Fruit fly (Drosophila melanogaster) whole organism, wandering third instar larva: ENCODE results near the gene CG10512.

ENCODE experiments used
- Abd-B ChIP-seq: fragments of >200 bp; optimal IDR thresholded peaks from 2 replicates; lab custom pipeline; 2017; ENCODE audit warnings: missing biosample characterization, missing genetic modification characterization
- CG32264 ChIP-seq: fragments of 200-800 bp; sonication (Bioruptor generic); optimal IDR thresholded peaks from 2 replicates; lab custom pipeline; 2016; ENCODE audit warnings: missing biosample characterization, missing genetic modification characterization
- CG9705 ChIP-seq: fragments of 200-800 bp; sonication (Bioruptor generic); optimal IDR thresholded peaks from 2 replicates; lab custom pipeline; 2018; ENCODE audit warnings: missing biosample characterization, mild to moderate bottlenecking, missing genetic modification characterization
- CrebA ChIP-seq: fragments of 200-800 bp; sonication (Bioruptor generic); optimal IDR thresholded peaks from 2 replicates; lab custom pipeline; 2016; ENCODE audit warnings: missing biosample characterization, mild to moderate bottlenecking, missing genetic modification characterization, borderline replicate concordance
- Dfd ChIP-seq: fragments of >200 bp; optimal IDR thresholded peaks from 2 replicates; lab custom pipeline; 2017; ENCODE audit warnings: missing biosample characterization, missing genetic modification characterization
- Dif ChIP-seq: fragments of 200-275, 200-300 bp; sonication (Bioruptor generic); optimal IDR thresholded peaks from 2 replicates; lab custom pipeline; 2018; ENCODE audit warnings: missing biosample characterization, missing genetic modification characterization; ENCODE audit not compliant: partially characterized antibody
- GATAd ChIP-seq: sonication (Bioruptor generic); optimal IDR thresholded peaks from 2 replicates; lab custom pipeline; 2016; ENCODE audit warnings: missing biosample characterization, missing genetic modification characterization
- HLH106 ChIP-seq: fragments of 200-800 bp; optimal IDR thresholded peaks from 3 replicates; lab custom pipeline; 2019; ENCODE audit warnings: missing biosample characterization, mild to moderate bottlenecking, missing genetic modification characterization, moderate library complexity
- Hnf4 ChIP-seq: fragments of 200-800 bp; sonication (Bioruptor generic); optimal IDR thresholded peaks from 2 replicates; lab custom pipeline; 2016; ENCODE audit warnings: missing biosample characterization, mild to moderate bottlenecking, missing genetic modification characterization
- Hr78 ChIP-seq: fragments of >200 bp; optimal IDR thresholded peaks from 2 replicates; lab custom pipeline; 2017; ENCODE audit warnings: missing biosample characterization, missing genetic modification characterization
- Hr83 ChIP-seq: fragments of 200-300 bp; sonication (Bioruptor generic); optimal IDR thresholded peaks from 2 replicates; lab custom pipeline; 2016; ENCODE audit warnings: missing biosample characterization, mild to moderate bottlenecking, missing genetic modification characterization, moderate library complexity; ENCODE audit not compliant: poor library complexity, severe bottlenecking
- Jra ChIP-seq: sonication (Bioruptor generic); optimal IDR thresholded peaks from 2 replicates; lab custom pipeline; 2016; ENCODE audit warnings: missing biosample characterization, missing genetic modification characterization
- Mio ChIP-seq: sonication (Bioruptor generic); optimal IDR thresholded peaks from 2 replicates; lab custom pipeline; 2016; ENCODE audit warnings: missing biosample characterization, missing genetic modification characterization
- Myc ChIP-seq: fragments of >200 bp; optimal IDR thresholded peaks from 2 replicates; lab custom pipeline; 2017
- N ChIP-seq: fragments of >200 bp; optimal IDR thresholded peaks from 2 replicates; lab custom pipeline; 2018; ENCODE audit warnings: missing biosample characterization, missing external identifiers, missing genetic modification characterization
- OdsH ChIP-seq: fragments of 200-800 bp; sonication (Bioruptor generic); optimal IDR thresholded peaks from 2 replicates; lab custom pipeline; 2016; ENCODE audit warnings: missing biosample characterization, mild to moderate bottlenecking, missing genetic modification characterization
- Rel ChIP-seq, 2 experiments: fragments of 200-800 bp; sonication (Bioruptor generic) in 1 of 2; optimal IDR thresholded peaks; 2 replicates in 1 of 2; 3 replicates in 1 of 2; lab custom pipeline; 2016 to 2019; ENCODE audit warnings: mild to moderate bottlenecking in 2 of 2, missing biosample characterization in 2 of 2, missing genetic modification characterization in 2 of 2, moderate library complexity in 1 of 2
- Sp1 ChIP-seq: fragments of 200-800 bp; sonication (Bioruptor generic); optimal IDR thresholded peaks from 3 replicates; lab custom pipeline; 2019; ENCODE audit warnings: missing biosample characterization, mild to moderate bottlenecking, missing genetic modification characterization, moderate library complexity
- Vsx2 ChIP-seq: fragments of 200-300, 225-300 bp; sonication (Bioruptor generic); optimal IDR thresholded peaks from 2 replicates; lab custom pipeline; 2018; ENCODE audit warnings: missing biosample characterization, missing genetic modification characterization; ENCODE audit not compliant: partially characterized antibody
- br ChIP-seq: fragments of 200-800 bp; sonication (Bioruptor generic); optimal IDR thresholded peaks from 2 replicates; lab custom pipeline; 2016; ENCODE audit warnings: missing biosample characterization, missing genetic modification characterization
- brk ChIP-seq: fragments of 200-800 bp; sonication (Bioruptor generic); optimal IDR thresholded peaks from 2 replicates; lab custom pipeline; 2016; ENCODE audit warnings: missing biosample characterization, mild to moderate bottlenecking, missing genetic modification characterization
- dl ChIP-seq, 2 experiments: fragments of 175-275, 200-275 bp in 1 of 2; fragments of 200-275 bp in 1 of 2; sonication (Bioruptor generic); optimal IDR thresholded peaks; lab custom pipeline; 2018; ENCODE audit warnings: mild to moderate bottlenecking in 2 of 2, missing biosample characterization in 2 of 2, missing genetic modification characterization in 2 of 2, moderate library complexity in 2 of 2; ENCODE audit not compliant: partially characterized antibody in 2 of 2, insufficient read depth in 1 of 2
- dmrt93B ChIP-seq: fragments of 200-800 bp; sonication (Bioruptor generic); optimal IDR thresholded peaks from 2 replicates; lab custom pipeline; 2018; ENCODE audit warnings: missing biosample characterization, mild to moderate bottlenecking, missing genetic modification characterization
- dsf ChIP-seq: sonication (Bioruptor generic); optimal IDR thresholded peaks from 2 replicates; lab custom pipeline; 2016; ENCODE audit warnings: missing biosample characterization, missing genetic modification characterization, borderline replicate concordance
- ey ChIP-seq: fragments of 200-800 bp; sonication (Bioruptor generic); optimal IDR thresholded peaks from 2 replicates; lab custom pipeline; 2016; ENCODE audit warnings: missing biosample characterization, missing genetic modification characterization
- foxo ChIP-seq, 2 experiments: fragments of 200-800 bp; sonication (Bioruptor generic); optimal IDR thresholded peaks; 2 replicates in 1 of 2; 3 replicates in 1 of 2; lab custom pipeline; 2016 to 2017; ENCODE audit warnings: missing biosample characterization in 2 of 2, missing genetic modification characterization in 2 of 2
- fru ChIP-seq: fragments of 200-800 bp; sonication (Bioruptor generic); optimal IDR thresholded peaks from 3 replicates; lab custom pipeline; 2016; ENCODE audit warnings: missing biosample characterization, mild to moderate bottlenecking, missing genetic modification characterization
- h ChIP-seq: fragments of 200-800 bp; sonication (Bioruptor generic); optimal IDR thresholded peaks from 3 replicates; lab custom pipeline; 2016; ENCODE audit warnings: missing biosample characterization, mild to moderate bottlenecking, missing genetic modification characterization
- jim ChIP-seq: fragments of 175-275, 200-325 bp; sonication (Bioruptor generic); optimal IDR thresholded peaks from 2 replicates; lab custom pipeline; 2016; ENCODE audit warnings: missing biosample characterization, mild to moderate bottlenecking, missing genetic modification characterization
- lola ChIP-seq: fragments of >200 bp; optimal IDR thresholded peaks from 2 replicates; lab custom pipeline; 2017; ENCODE audit warnings: missing biosample characterization, missing genetic modification characterization
- pan ChIP-seq: fragments of >200 bp; optimal IDR thresholded peaks from 2 replicates; lab custom pipeline; 2017
- psq ChIP-seq: fragments of 200-800 bp; sonication (Bioruptor generic); optimal IDR thresholded peaks from 3 replicates; lab custom pipeline; 2017; ENCODE audit warnings: missing biosample characterization, mild to moderate bottlenecking, missing genetic modification characterization, moderate library complexity
- rgr ChIP-seq: fragments of 200-800 bp; sonication (Bioruptor generic); optimal IDR thresholded peaks from 3 replicates; lab custom pipeline; 2016; ENCODE audit warnings: missing biosample characterization, mild to moderate bottlenecking, missing genetic modification characterization
- sage ChIP-seq: fragments of 200-800 bp; sonication (Bioruptor generic); optimal IDR thresholded peaks from 2 replicates; lab custom pipeline; 2016; ENCODE audit warnings: missing biosample characterization, mild to moderate bottlenecking, missing genetic modification characterization
- sv ChIP-seq: fragments of 200-800 bp; sonication (Bioruptor generic); optimal IDR thresholded peaks from 3 replicates; lab custom pipeline; 2016; ENCODE audit warnings: missing biosample characterization, missing genetic modification characterization
- tai ChIP-seq: sonication (Bioruptor generic); optimal IDR thresholded peaks from 2 replicates; lab custom pipeline; 2016; ENCODE audit warnings: missing biosample characterization, missing genetic modification characterization
- usp ChIP-seq: fragments of >200 bp; optimal IDR thresholded peaks from 2 replicates; lab custom pipeline; 2017; ENCODE audit warnings: missing biosample characterization, missing genetic modification characterization
- woc ChIP-seq: sonication (Bioruptor generic); optimal IDR thresholded peaks from 2 replicates; lab custom pipeline; 2016; ENCODE audit warnings: missing biosample characterization, mild to moderate bottlenecking, missing genetic modification characterization

The CG10512 gene

DNA sequence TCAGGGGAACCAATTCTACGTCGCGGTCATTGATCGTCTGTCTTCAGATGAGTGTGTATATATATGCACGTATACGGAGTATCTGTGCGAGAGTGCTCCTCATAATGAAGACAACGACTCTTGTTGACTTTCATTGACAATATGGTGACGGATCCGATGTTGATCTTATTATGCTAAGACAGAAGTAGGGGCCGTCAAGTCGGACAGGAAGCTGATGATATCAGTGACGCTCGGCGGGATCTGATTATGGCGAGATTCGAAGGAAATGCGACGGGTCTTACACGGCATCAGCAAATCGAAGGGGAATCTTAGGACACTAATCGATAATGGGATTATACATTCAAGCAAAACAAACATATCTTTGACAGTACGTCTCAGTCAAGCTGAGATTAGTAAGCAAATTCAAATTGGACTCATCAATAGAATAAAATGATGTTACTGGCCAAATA is 51.8 kb downstream of the CG10512 start:
- peak; percentile 18 for TF ChIP-seq HLH106 (tag; lab: Kevin White, UChicago)
- no peak for TF ChIP-seq CG32264 (GFP tag; lab: Kevin White, UChicago)
- peak; percentile 74 for TF ChIP-seq Hr83 (GFP tag; lab: Kevin White, UChicago)
- peak; percentile 37 for TF ChIP-seq jim (GFP tag; lab: Kevin White, UChicago)

DNA sequence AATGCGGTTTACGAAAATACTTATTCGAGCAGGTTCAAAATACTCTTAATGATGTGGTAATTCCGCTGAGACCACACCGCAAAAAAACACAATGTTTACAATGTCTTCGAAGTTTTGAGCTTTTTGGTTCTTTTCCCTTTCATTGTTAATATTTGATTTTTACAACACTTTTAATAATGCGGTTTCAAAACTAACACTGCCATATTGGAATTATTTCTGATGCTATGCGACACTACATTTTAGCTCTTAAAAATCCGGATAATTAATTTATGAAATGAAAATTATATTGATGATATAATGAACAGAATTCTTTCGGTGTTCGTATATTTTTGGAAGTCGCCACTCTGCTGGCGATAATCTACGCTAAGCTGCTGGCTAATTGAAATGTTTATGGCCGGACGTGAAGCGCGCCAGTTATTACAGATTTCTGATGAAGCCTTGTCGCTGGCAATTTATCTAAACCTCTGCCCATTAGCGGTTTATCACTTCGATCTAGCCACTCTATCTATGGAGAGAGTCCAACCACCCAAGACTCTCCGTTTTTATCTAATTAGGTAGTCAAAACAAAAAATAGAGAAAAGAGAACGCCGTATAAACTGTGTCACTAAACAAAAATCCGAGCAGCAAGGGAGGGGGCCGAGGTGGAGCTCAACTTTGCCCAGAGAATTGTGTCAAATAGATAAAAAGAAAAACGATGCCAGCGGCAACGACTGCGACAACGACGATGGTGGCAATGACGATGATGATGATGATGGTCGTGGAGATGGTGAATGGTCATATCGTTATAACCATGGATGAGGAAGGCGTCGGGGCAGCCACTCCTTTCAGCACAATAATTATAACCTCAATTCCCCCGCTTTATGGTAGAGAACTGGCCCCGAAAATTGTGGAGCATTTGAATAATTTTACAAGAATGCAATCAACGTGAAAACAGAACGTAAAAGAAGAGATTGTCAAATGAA is 53.6 kb downstream of the CG10512 start:
- TF ChIP-seq tai (peak; percentile 22), br (peak; percentile 11), Vsx2 (no peak), Dfd (GFP tag; lab: Kevin White, UChicago) (no peak), Mio (GFP tag; lab: Kevin White, UChicago) (no peak), Hnf4 (GFP tag; lab: Kevin White, UChicago) (peak; percentile 30), N (GFP tag; lab: Kevin White, UChicago) (no peak), CG32264 (GFP tag; lab: Kevin White, UChicago) (no peak), pan (lab: Kevin White, UChicago) (no peak), Hr83 (GFP tag; lab: Kevin White, UChicago) (no peak), dsf (GFP tag; lab: Kevin White, UChicago) (no peak), OdsH (GFP tag; lab: Kevin White, UChicago) (no peak), foxo (GFP tag; optimal IDR thresholded peaks at IDR 0.05; lab: Kevin White, UChicago) (peak in 1 of 2 experiments; percentile 52), Myc (lab: Kevin White, UChicago) (no peak), Jra (GFP tag; lab: Kevin White, UChicago) (no peak), sv (GFP tag; lab: Kevin White, UChicago) (no peak), CrebA (no peak), jim (GFP tag; lab: Kevin White, UChicago) (no peak), Sp1 (GFP tag; lab: Kevin White, UChicago) (peak; percentile 30), ey (GFP tag; lab: Kevin White, UChicago) (peak; percentile 34), lola (no peak), dmrt93B (GFP tag; lab: Kevin White, UChicago) (no peak), dl (GFP tag; optimal IDR thresholded peaks at IDR 0.05; lab: Kevin White, UChicago; ENCODE audit: insufficient read depth in 1 of 2, partially characterized antibody in 2 of 2) (no peak), rgr (peak; percentile 45), usp (no peak), h (GFP tag; lab: Kevin White, UChicago) (peak; percentile 61), Rel (GFP tag; optimal IDR thresholded peaks at IDR 0.05; lab: Kevin White, UChicago) (no peak), Rel (tag; optimal IDR thresholded peaks at IDR 0.05; lab: Kevin White, UChicago) (peak; percentile 5), woc (GFP tag; lab: Kevin White, UChicago) (no peak), psq (no peak), GATAd (no peak), Dif (GFP tag; lab: Kevin White, UChicago) (no peak), brk (GFP tag; lab: Kevin White, UChicago) (no peak), HLH106 (tag; lab: Kevin White, UChicago) (peak; percentile 58), sage (GFP tag; lab: Kevin White, UChicago) (no peak), CG9705 (GFP tag; lab: Kevin White, UChicago) (peak; percentile 9), fru (GFP tag; lab: Kevin White, UChicago) (peak; percentile 50), Abd-B (GFP tag; lab: Kevin White, UChicago) (no peak), Hr78 (GFP tag; lab: Kevin White, UChicago) (no peak)
